Worm (Caenorhabditis elegans): ENCODE results near the gene pxn-1.

- TF ChIP-seq ahr-1 (tag; optimal IDR thresholded peaks at IDR 0.05): no peak
- no peak for TF ChIP-seq fkh-10 (GFP tag; optimal IDR thresholded peaks at IDR 0.05)
- no peak for TF ChIP-seq T23F11.4 (GFP tag; optimal IDR thresholded peaks at IDR 0.05)
- no peak for TF ChIP-seq ceh-22 (tag; optimal IDR thresholded peaks at IDR 0.05)
Measured at ce11 chrV:8449241-8449640, 45.4 kb upstream of the pxn-1 start.

Measured in whole organism, late embryonic.